Fruit fly (Drosophila melanogaster) whole organism, larva: Measurements from ENCODE around the gene yrt.

Experiments used
- noc ChIP-seq: fragments of 200-800 bp; sonication (Bioruptor generic); optimal IDR thresholded peaks from 3 replicates; lab custom pipeline; 2019; ENCODE audit warnings: missing biosample characterization, mild to moderate bottlenecking, missing genetic modification characterization, moderate library complexity

yrt gene

DNA sequence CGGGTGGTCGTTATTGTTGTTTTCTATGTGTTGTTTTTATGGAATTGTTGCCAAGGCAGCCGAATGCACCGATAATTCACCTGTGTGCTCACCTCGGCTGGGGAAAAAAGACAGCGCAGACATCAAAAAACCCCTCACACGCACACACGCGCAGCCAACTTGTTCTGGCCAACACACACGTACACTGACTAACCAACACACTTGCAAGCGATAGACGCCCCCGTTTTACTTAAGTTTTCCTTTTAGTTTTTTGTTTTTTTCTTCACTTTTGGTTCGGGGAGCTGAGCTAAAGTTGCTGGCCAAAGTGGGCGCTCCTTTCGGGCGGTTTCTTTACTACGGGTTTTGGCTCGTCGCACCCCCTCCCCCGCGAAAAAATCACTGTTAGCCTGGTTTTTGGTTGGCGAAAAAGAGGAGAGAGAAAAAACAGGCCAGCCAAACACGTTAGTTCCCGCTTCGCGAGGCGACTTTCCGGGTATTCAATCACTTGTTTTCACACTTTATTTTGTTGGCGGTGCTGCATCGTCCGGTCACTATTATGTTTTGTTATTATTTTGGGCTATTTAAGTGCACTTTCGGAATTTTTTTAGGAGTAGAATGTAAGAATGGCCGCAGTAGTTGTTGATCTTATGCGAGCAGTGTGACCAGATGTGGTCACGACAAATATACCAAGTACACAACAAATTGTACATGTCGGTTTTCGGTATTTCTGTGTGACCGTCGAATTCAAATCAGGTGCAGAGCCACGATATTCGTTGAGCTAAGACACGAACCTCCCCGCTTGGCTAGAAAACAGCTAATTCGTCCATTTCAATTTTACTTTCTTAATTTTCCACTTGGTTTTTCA is at the start of gene yrt:
Gene yrt, minus strand, starts transcription at position 660 of the 844 bp plus-strand sequence.
- no peak for TF ChIP-seq noc

DNA sequence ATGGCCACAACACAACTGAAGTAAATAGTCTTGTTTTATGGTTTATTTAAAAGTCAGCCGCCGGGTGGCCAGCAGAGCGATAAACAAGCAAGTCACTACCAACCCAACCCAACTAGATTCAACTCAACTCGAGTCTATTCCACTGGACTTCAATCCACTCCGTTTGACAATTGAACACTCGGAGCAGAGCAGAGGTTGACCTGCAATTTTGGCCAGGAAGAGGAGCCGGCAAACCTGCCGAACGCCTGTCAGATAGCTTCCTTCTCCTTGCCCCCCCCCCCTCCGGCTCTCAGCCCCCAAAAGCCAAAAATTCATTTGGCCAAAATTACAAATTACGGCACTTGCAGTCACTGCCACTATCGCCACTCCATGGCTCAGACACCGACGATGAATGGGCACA is 47.5 kb upstream of the yrt start:
- TF ChIP-seq noc: no peak

DNA sequence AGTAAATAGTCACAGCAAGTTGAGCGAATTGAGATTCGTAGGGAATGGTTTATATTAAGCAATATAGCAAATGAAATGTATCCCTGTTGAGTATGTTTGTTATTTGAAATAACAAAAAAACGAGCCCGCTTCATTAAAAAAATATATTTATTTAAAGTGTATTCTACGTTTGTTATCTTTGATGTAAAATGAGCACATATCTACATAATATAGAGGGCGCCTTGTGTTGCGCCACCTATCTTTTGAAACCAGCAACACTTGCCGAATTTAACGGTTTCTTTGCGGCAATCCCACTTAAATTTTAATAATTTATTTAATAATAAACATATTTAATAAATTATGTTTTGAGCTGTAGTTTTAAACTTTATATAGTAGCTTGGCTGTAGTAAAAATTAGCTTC is 36.5 kb upstream of the yrt start:
- TF ChIP-seq noc: no peak

DNA sequence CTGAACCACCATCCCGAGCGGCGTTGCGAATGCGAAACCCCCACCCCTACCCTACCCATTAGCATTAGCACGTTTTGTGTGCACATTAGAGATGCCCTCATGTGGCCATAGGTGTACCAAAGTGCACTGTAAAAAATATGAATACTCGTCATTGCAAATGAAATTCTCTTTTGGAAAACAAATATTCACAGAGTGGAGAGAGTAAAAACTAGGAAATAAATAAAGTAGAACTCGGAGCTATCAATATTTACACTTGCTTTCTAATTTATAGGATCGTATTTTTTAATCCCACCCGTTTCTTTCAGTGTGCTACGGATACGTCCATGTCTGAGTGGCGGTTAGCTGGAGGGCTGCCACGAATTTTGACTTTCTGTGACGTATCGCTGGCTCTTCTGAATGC is 34.5 kb upstream of the yrt start:
- TF ChIP-seq noc: no peak

DNA sequence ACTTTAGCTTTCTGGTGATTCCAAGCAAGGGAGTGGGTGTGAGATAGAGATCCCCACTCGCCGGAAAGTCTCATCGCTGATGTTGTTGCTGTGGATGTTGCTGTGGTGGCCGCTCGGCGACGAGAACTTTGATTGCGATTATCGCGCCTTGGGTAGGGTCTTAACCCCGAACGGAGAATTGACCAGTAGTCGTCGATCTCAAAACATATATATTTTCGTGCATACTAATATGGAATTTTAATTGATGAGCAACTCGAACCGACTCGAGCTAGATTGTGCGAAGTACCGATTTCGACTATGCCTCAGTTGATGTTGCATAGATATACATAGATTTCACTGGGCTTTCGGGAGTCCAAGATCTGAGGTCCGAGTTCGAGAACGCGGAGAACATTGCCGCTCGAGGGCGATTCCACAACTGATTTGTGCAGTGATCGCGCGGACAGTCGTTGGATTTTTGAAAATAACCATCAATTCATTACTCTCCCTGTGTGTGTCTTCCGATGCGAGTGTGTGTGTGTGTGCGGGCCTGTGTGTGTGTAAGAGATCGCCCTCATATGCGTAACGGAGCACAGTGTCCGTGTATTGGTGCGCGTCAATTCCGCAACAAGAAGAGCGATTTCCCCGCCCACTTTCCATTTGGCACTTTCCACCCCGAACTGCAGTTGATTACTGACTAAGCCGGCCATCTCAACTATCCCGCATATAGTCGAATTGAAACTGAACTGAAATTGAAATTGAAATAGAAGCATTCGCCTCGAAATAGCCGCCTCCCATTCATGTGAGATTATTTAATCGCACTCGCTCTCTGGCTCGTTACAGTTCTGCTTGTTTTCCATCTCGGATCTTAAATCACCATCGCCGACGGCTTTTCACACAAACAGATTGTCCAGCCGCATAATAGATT is 31.2 kb upstream of the yrt start:
- peak; percentile 28 for TF ChIP-seq noc

DNA sequence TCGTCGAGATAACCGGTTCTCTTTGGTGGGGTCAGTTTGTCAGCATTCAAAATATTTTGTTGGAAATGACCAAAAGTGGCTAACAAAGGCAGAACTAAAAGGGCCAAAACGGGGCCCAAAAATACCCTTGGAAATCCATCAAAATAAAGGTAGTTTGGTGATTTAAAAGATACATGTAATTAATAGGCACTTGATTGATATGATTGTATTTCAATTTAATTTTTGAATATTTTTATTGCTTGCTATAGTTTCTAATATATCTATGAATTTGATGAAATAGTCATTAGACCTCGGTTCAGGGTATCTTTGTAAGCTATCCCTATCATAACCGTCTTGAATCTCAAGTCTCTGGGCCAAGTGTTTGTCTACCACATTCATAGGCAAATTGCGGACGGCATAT is 19.2 kb upstream of the yrt start:
- TF ChIP-seq noc: peak; percentile 78

DNA sequence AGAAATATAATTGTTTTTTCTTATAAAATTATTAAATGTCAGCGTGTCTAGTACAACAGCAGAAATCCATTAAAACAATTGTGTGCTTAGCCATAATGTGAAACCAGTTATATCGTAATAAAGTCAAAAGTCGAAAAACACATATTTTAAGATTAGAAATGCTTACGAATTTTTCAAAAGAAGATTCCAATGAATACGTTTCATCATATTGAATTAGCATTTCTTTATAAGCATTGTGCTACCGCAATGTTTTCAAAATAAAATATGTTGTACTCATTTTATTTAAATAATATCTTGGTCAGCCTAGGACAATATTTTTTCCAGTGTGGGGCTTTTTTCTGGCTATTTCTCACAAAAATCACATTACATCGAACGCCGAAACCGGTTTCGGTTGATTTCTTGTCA is 18.1 kb upstream of the yrt start:
- TF ChIP-seq noc: peak; percentile 70

DNA sequence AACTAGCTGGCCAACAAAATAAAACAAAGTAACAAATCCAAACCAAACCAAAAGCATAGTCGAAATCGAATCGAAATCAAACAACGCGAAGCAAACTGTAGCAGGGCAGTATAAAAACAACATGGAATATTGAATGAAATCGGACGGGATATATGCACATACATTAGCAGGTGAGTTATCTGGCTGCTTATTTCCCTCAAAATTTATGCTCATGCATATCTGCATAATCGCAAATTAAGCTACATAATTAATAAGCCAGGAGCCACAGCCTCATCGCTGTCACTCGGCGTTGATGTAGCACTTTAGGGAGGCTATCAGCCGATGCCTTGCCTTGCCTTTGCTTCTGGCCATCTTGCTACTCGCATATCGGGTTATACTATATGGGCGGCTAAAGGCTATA is 17.5 kb upstream of the yrt start:
- TF ChIP-seq noc: peak; percentile 9

DNA sequence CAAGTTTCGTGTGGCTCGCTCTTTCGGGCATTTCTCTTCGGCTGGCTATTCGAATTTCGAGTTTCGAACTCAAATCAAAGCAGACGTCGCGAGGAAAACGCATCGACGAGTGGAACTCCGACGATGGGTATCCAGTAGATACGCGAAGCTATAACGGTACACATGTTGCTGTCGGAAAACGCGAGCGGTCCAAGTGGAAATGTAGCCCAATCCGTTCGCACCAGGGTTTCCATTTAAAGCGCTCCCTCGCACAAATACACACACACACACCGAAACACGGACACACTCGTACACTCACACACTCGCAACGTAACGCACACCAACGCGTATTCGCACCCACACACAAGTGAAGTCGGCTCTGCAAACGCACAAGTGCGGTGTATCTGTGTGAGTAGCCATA is 15.6 kb upstream of the yrt start, which contains the start of gene side-IV:
Gene side-IV, plus strand, starts transcription at position 253 of the 400 bp plus-strand sequence.
- TF ChIP-seq noc: no peak

DNA sequence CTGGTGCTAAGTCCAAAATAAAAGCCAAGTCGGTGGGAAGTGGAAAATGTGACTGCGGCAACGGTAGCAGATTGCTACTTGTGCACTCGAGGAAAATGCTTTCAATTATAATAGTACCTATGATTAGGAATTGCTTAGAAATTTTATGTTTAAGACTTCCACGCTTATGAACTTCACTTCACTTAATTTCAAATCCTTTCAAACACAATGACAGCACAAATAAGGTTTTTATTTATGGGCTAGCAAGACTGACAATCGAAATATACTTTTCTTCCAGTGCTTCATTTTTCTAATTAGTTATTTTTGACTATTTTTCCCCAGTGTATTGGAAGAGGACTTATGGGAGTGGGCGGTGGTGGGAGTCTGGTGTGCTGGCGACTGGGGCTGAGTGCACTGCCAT is 13.6 kb upstream of the yrt start:
- TF ChIP-seq noc: no peak

DNA sequence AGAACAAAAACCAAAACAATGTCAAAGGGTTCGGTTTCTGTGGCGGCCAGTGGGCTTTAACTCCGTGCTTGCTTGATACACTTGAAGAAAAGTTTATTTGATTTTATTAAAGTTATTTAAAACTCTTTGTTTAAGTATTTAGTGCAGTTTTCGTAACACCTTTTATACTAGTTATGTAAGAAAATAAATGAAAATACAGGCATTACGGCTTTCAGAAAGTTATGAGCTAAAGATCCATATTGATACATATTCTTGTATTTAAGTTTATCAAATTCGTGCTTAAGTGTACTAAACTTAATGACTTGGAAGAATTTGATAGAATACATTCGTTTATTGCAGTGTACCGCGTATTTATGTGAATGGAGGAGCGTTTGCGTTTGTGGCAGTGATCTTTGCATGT is 11.7 kb upstream of the yrt start:
- peak; percentile 39 for TF ChIP-seq noc

DNA sequence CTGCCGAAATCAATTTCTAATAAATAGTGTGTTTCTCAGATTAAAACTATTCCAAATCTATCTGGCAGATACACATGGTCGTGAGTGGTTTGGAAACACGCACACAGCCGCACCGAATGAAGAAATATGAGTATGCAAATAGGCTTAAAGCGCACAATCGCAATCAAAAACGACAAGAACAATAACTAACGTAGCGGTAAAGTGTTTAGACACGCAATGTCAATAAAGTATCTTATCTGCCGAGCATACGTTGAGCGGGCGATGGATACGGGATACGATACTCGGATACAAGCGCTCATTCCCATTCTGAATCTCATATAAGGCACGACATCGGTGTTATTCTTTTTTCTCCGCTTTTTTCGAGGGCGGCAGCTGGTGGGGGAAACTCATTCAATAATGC is 11.3 kb upstream of the yrt start:
- TF ChIP-seq noc: no peak

DNA sequence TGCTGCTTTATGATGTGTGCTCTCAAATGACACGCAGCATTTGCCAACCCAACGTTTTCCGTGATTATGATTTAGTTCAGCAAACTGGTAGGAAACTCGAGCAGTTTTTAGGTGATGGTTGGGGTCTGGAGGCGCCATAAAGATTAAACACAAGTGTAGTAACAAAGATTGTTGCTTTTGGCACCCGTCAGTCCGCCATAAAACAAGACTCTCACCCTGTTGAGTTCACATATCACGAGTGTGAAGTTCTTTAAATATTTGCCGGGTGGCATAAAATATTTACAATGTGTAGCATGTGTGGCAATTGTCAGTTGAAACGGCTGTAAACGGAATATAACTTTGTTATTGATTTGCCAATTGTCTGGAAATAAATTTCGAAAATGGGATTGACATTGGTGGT is 6.9 kb upstream of the yrt start:
- TF ChIP-seq noc: no peak

DNA sequence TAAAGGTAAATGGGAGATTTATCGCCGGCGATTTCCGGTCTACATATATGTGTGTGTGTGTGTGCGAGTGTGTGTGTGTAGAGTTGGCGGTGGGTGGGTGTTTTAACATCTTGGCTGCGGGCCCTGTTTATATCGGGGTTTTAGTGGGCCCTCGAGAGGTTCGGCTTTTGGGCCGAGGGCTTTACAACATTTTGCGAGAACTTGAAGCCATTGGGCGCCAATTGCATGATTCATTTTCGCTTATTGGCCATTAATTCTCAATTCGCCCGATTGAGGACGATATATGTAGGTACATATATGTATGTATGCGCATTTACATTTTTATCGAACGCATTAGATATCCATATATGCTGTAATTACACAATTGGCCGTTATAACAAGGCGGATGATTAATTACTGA is 1.1 kb upstream of the yrt start:
- TF ChIP-seq noc: no peak

DNA sequence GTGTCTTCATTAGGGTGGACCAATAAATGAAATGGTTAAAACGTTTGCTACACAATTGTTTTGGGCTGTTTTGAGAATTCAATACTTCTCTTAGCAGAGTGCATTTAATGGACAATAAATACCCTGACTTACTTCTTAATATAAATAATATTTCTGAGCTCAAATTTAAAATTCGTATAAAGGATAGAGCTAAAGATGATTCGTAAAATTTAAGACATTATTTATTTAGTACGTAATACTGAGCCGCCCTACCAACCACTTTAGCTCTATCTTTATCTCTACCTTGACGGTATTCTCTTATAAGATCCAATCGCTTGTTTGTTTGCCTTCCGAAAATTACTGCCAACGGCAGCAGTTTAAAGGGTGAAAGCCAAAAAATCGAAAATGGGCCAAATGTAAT is 1.2 kb downstream of the yrt start:
- peak; percentile 90 for TF ChIP-seq noc

DNA sequence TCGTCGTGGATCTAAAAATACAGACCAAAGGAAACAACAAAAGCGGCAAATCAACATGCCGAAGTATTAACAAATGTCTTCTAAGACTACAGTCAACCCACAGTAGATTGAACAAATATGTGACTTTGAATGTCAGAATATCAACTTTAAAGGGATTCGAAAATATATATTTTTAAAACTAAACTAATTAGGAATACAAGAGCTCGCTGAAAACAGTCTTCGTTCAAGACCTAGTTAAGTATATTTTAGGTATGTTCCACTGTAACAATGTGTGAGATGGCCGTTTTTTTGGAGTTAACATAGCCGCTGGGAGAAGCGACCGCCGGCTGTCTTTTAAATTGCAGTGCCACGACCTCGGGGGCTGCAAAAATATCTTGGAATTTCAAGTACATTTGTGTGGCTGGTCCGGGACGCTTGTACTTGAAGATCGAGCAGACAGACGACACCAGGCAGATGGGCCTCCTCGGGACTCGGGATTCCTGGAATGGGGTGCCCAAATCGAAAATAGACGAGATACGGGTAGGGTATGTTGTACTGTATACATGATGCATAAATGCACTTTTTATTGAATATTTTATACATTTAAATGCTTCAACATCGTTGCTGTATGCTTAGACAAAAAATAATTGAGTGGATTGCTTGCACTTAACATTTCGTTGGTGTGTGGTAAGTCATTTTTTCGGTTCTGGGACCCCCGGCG is 6.3 kb downstream of the yrt start:
- TF ChIP-seq noc: peak; percentile 57

DNA sequence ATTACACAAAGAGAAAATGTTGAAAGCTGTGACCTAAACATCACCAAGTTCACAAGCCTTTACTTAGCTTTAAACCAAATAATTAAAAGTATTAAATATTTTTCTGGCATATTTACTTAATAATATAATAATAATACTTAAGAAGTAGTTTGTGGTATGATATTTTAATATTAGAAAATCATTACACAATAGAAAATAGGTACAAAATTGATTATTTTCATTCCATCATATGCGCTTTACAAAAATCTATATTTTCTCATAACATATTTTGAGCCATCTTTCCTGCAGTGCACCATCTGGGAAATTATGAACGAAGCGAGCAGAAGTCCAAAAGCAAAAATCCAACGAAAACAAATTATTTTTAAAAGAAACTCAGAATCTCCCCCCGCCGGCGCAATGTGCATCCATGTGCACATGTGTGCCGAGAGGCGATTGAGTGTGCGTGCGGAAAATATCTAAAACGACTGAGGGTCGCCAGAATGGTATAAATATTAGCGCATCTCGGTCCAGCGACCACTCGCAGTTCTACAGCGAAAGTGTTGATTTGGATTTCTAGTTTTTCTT is 9.2 kb downstream of the yrt start, which contains the start of gene Act87E:
Gene Act87E, plus strand, starts transcription at position 514 of the 564 bp plus-strand sequence.
- TF ChIP-seq noc: peak; percentile 12
